Worm (Caenorhabditis elegans): ENCODE data around the gene hint-3.

hint-3 gene

ce11 chrV:7760174-7760573 lies at the start of gene hint-3:
Gene hint-3 (plus strand): TSS chrV:7760474.
- TF ChIP-seq nhr-80 (tag; optimal IDR thresholded peaks at IDR 0.05) (peak; percentile 28), let-526 (GFP tag; IDR thresholded peaks at IDR 0.05) (no peak), madf-3 (GFP tag; IDR thresholded peaks at IDR 0.05) (no peak)

- TF ChIP-seq F55B11.4 (tag; optimal IDR thresholded peaks at IDR 0.05; ENCODE audit: borderline replicate concordance, insufficient read depth) (no peak), ZK185.1 (tag; optimal IDR thresholded peaks at IDR 0.05; ENCODE audit: poor library complexity, severe bottlenecking) (no peak), F57A8.1 (GFP tag; optimal IDR thresholded peaks at IDR 0.05) (no peak), lsy-27 (tag; optimal IDR thresholded peaks at IDR 0.05; ENCODE audit: borderline replicate concordance, insufficient read depth) (no peak)
Measured at ce11 chrV:7713072-7713471, 47.2 kb upstream of the hint-3 start, which contains the start of gene ZK105.13. Gene ZK105.13 (minus strand): TSS chrV:7713172.

- no peak for TF ChIP-seq ceh-58 (GFP tag; IDR thresholded peaks at IDR 0.05)
- no peak for TF ChIP-seq zfh-2 (GFP tag; conservative IDR thresholded peaks at IDR 0.05)
- TF ChIP-seq lin-40 (tag; optimal IDR thresholded peaks at IDR 0.05): no peak
- TF ChIP-seq F57C9.4 (tag; optimal IDR thresholded peaks at IDR 0.05): no peak
- no peak for TF ChIP-seq nhr-179 (tag; optimal IDR thresholded peaks at IDR 0.05)
- no peak for TF ChIP-seq Y67H2A.10 (GFP tag; conservative IDR thresholded peaks at IDR 0.05)
- TF ChIP-seq Y56A3A.18 (GFP tag; IDR thresholded peaks at IDR 0.05): no peak
- TF ChIP-seq madf-6 (GFP tag; IDR thresholded peaks at IDR 0.05): no peak
Measured at ce11 chrV:7713691-7714090, 46.6 kb upstream of the hint-3 start, which contains the start of gene ZK105.1. Gene ZK105.1 (plus strand): TSS chrV:7713991.

- TF ChIP-seq hmg-20 (GFP tag; IDR thresholded peaks at IDR 0.05): no peak
Measured at ce11 chrV:7716034-7716433, 44.2 kb upstream of the hint-3 start, which contains the start of gene ZK105.12. Gene ZK105.12 (minus strand): TSS chrV:7716134.

- TF ChIP-seq ztf-26 (tag; optimal IDR thresholded peaks at IDR 0.05): no peak
- no peak for TF ChIP-seq him-1 (tag; optimal IDR thresholded peaks at IDR 0.05)
- TF ChIP-seq F57C9.4 (tag; optimal IDR thresholded peaks at IDR 0.05): no peak
- TF ChIP-seq dox-1 (GFP tag; IDR thresholded peaks at IDR 0.05): no peak
- TF ChIP-seq cebp-2 (GFP tag; IDR thresholded peaks at IDR 0.05): no peak
- TF ChIP-seq tbx-9 (tag; optimal IDR thresholded peaks at IDR 0.05; ENCODE audit: borderline replicate concordance): no peak
- TF ChIP-seq ceh-58 (GFP tag; IDR thresholded peaks at IDR 0.05): no peak
- TF ChIP-seq pha-4 (tag; optimal IDR thresholded peaks at IDR 0.05): no peak
- TF ChIP-seq ztf-6 (GFP tag; IDR thresholded peaks at IDR 0.05): no peak
- no peak for TF ChIP-seq ztf-3 (GFP tag; optimal IDR thresholded peaks at IDR 0.05)
- TF ChIP-seq pbrm-1 (GFP tag; IDR thresholded peaks at IDR 0.05): no peak
- no peak for TF ChIP-seq lin-26 (GFP tag; IDR thresholded peaks at IDR 0.05)
- TF ChIP-seq ets-4 (GFP tag; optimal IDR thresholded peaks at IDR 0.05): no peak
- TF ChIP-seq ZK185.1 (tag; optimal IDR thresholded peaks at IDR 0.05; ENCODE audit: poor library complexity, severe bottlenecking): no peak
- no peak for TF ChIP-seq K12H6.12 (tag; optimal IDR thresholded peaks at IDR 0.05)
Measured at ce11 chrV:7717629-7718028, 42.6 kb upstream of the hint-3 start, which contains the start of gene ZK105.5. Gene ZK105.5 (minus strand): TSS chrV:7717729.

ce11 chrV:7721945-7722344 lies 38.3 kb upstream of the hint-3 start, which contains the start of gene ZK105.14:
Gene ZK105.14 (minus strand): TSS chrV:7722045.
- TF ChIP-seq F39B2.1 (GFP tag; IDR thresholded peaks at IDR 0.05): no peak
- no peak for TF ChIP-seq madf-8 (GFP tag; conservative IDR thresholded peaks at IDR 0.05)
- no peak for TF ChIP-seq F55B11.4 (tag; optimal IDR thresholded peaks at IDR 0.05; ENCODE audit: borderline replicate concordance, insufficient read depth)
- no peak for TF ChIP-seq F10E7.11 (tag; optimal IDR thresholded peaks at IDR 0.05)
- no peak for TF ChIP-seq madf-3 (GFP tag; IDR thresholded peaks at IDR 0.05)
- no peak for TF ChIP-seq F33H1.4 (GFP tag; IDR thresholded peaks at IDR 0.05)

All from whole organism, young adult.